Fruit fly (Drosophila melanogaster) whole organism, adult: ENCODE results near the gene shv.
A peak's percentile ranks its signal among the peaks of the same experiment; 100 is the strongest.

Experiments
- CG11617 ChIP-seq: fragments of 200-800 bp; sonication (Bioruptor generic); optimal IDR thresholded peaks from 2 replicates; lab custom pipeline; 2017; ENCODE audit warnings: mild to moderate bottlenecking, missing biosample characterization, missing genetic modification reagents, missing genetic modification characterization
- CG12768 ChIP-seq: fragments of 200-800 bp; sonication (Bioruptor generic); optimal IDR thresholded peaks from 2 replicates; lab custom pipeline; 2017; ENCODE audit warnings: missing biosample characterization, missing genetic modification characterization, mild to moderate bottlenecking, moderate library complexity, missing genetic modification reagents
- CG14711 ChIP-seq: fragments of 200-800 bp; sonication (Bioruptor generic); optimal IDR thresholded peaks from 2 replicates; lab custom pipeline; 2018; ENCODE audit warnings: missing biosample characterization, mild to moderate bottlenecking, missing genetic modification characterization, moderate library complexity
- CG1620 ChIP-seq: fragments of 200-800 bp; sonication (Bioruptor generic); optimal IDR thresholded peaks from 2 replicates; lab custom pipeline; 2016; ENCODE audit warnings: missing biosample characterization, missing genetic modification characterization
- CG33017 ChIP-seq: fragments of 200-800 bp; sonication (Bioruptor generic); optimal IDR thresholded peaks from 2 replicates; lab custom pipeline; 2018; ENCODE audit warnings: missing biosample characterization, mild to moderate bottlenecking, missing genetic modification characterization, moderate library complexity
- CG5204 ChIP-seq: fragments of 200-800 bp; sonication (Bioruptor generic); optimal IDR thresholded peaks from 2 replicates; lab custom pipeline; 2016; ENCODE audit warnings: missing biosample characterization, missing genetic modification characterization
- CG7045 ChIP-seq: fragments of 200-800 bp; sonication (Bioruptor generic); optimal IDR thresholded peaks from 2 replicates; lab custom pipeline; 2017; ENCODE audit warnings: missing biosample characterization, mild to moderate bottlenecking, missing genetic modification characterization
- CG7101 ChIP-seq: fragments of 200-800 bp; sonication (Bioruptor generic); optimal IDR thresholded peaks from 2 replicates; lab custom pipeline; 2018; ENCODE audit warnings: missing biosample characterization, mild to moderate bottlenecking, missing genetic modification characterization, moderate library complexity
- Clk ChIP-seq: fragments of 200-800 bp; sonication (Bioruptor generic); optimal IDR thresholded peaks from 2 replicates; lab custom pipeline; 2017; ENCODE audit warnings: missing biosample characterization, missing genetic modification characterization
- Crg-1 ChIP-seq: fragments of 200-800 bp; sonication (Bioruptor generic); optimal IDR thresholded peaks from 2 replicates; lab custom pipeline; 2016; ENCODE audit warnings: missing biosample characterization, missing genetic modification characterization
- Hr96 ChIP-seq: fragments of 200-800 bp; sonication (Bioruptor generic); optimal IDR thresholded peaks from 2 replicates; lab custom pipeline; 2016; ENCODE audit warnings: missing biosample characterization, missing genetic modification characterization
- Mnt ChIP-seq: fragments of 200-800 bp; sonication (Bioruptor generic); optimal IDR thresholded peaks from 2 replicates; lab custom pipeline; 2016; ENCODE audit warnings: missing biosample characterization, mild to moderate bottlenecking, missing genetic modification characterization
- bab1 ChIP-seq: fragments of 200-800 bp; sonication (Bioruptor generic); optimal IDR thresholded peaks from 3 replicates; lab custom pipeline; 2019; ENCODE audit warnings: missing biosample characterization, mild to moderate bottlenecking, missing genetic modification characterization, moderate library complexity
- cic ChIP-seq: fragments of 200-800 bp; sonication (Bioruptor generic); optimal IDR thresholded peaks from 2 replicates; lab custom pipeline; 2017; ENCODE audit warnings: missing biosample characterization, mild to moderate bottlenecking, missing genetic modification characterization, moderate library complexity
- cnc ChIP-seq, 2 experiments: fragments of >200 bp; optimal IDR thresholded peaks; 2 replicates each; lab custom pipeline; 2017
- kay ChIP-seq: fragments of 200-800 bp; sonication (Bioruptor generic); peaks from one replicate; lab custom pipeline; 2016; ENCODE audit warnings: missing biosample characterization, missing genetic modification characterization, borderline replicate concordance
- ovo ChIP-seq: fragments of 200-800 bp; sonication (Bioruptor generic); optimal IDR thresholded peaks from 2 replicates; lab custom pipeline; 2016; ENCODE audit warnings: missing biosample characterization, missing genetic modification characterization
- pad ChIP-seq: fragments of 200-800 bp; sonication (Bioruptor generic); optimal IDR thresholded peaks from 3 replicates; lab custom pipeline; 2017; ENCODE audit warnings: missing biosample characterization, missing genetic modification characterization, mild to moderate bottlenecking, moderate library complexity, missing genetic modification reagents
- tj ChIP-seq: fragments of 200-800 bp; sonication (Bioruptor generic); optimal IDR thresholded peaks from 3 replicates; lab custom pipeline; 2017; ENCODE audit warnings: missing biosample characterization, mild to moderate bottlenecking, missing genetic modification characterization, moderate library complexity
- toe ChIP-seq: fragments of 200-800 bp; sonication (Bioruptor generic); optimal IDR thresholded peaks from 2 replicates; lab custom pipeline; 2016; ENCODE audit warnings: missing biosample characterization, missing genetic modification characterization

The shv gene

dm6 chr2L:485825-486240 lies 32.9 kb downstream of the shv start:
- TF ChIP-seq toe: no peak
- TF ChIP-seq CG5204 (GFP tag; lab: Kevin White, UChicago): peak; percentile 68
- peak; percentile 91 for TF ChIP-seq CG11617 (GFP tag; lab: Kevin White, UChicago)
- peak; percentile 79 for TF ChIP-seq CG33017 (tag; lab: Kevin White, UChicago)
- peak; percentile 96 for TF ChIP-seq CG12768
- TF ChIP-seq CG1620 (GFP tag; lab: Kevin White, UChicago): peak; percentile 89
- TF ChIP-seq bab1 (GFP tag; lab: Kevin White, UChicago): no peak
- TF ChIP-seq cnc (optimal IDR thresholded peaks at IDR 0.05; lab: Kevin White, UChicago): no peak
- peak; percentile 68 for TF ChIP-seq CG7045 (GFP tag; lab: Kevin White, UChicago)
- TF ChIP-seq CG7101 (tag; lab: Kevin White, UChicago): peak; percentile 92
- TF ChIP-seq Hr96 (GFP tag; lab: Kevin White, UChicago): peak; percentile 86
- peak; percentile 99 for TF ChIP-seq Crg-1 (GFP tag; lab: Kevin White, UChicago)
- TF ChIP-seq kay (GFP tag; lab: Kevin White, UChicago): peak; percentile 93
- peak; percentile 78 for TF ChIP-seq pad (GFP tag; lab: Kevin White, UChicago)
- TF ChIP-seq CG14711 (tag; lab: Kevin White, UChicago): peak; percentile 68
- TF ChIP-seq tj (GFP tag; lab: Kevin White, UChicago): peak; percentile 28
- TF ChIP-seq cic (GFP tag; lab: Kevin White, UChicago): peak; percentile 99
- TF ChIP-seq Clk: peak; percentile 76
- TF ChIP-seq Mnt: peak; percentile 94
- TF ChIP-seq ovo (GFP tag; lab: Kevin White, UChicago): peak; percentile 99

- no peak for TF ChIP-seq ovo (GFP tag; lab: Kevin White, UChicago)
- no peak for TF ChIP-seq Crg-1 (GFP tag; lab: Kevin White, UChicago)
- TF ChIP-seq kay (GFP tag; lab: Kevin White, UChicago): no peak
- no peak for TF ChIP-seq Hr96 (GFP tag; lab: Kevin White, UChicago)
- no peak for TF ChIP-seq CG1620 (GFP tag; lab: Kevin White, UChicago)
- TF ChIP-seq CG11617 (GFP tag; lab: Kevin White, UChicago): no peak
- TF ChIP-seq CG5204 (GFP tag; lab: Kevin White, UChicago): no peak
- no peak for TF ChIP-seq CG33017 (tag; lab: Kevin White, UChicago)
- no peak for TF ChIP-seq tj (GFP tag; lab: Kevin White, UChicago)
- no peak for TF ChIP-seq CG12768
- TF ChIP-seq CG14711 (tag; lab: Kevin White, UChicago): no peak
Observed at dm6 chr2L:487171-487570, 34.3 kb downstream of the shv start.

- TF ChIP-seq CG12768 (peak; percentile 75), Mnt (no peak), bab1 (GFP tag; lab: Kevin White, UChicago) (no peak), toe (peak; percentile 11), CG7101 (tag; lab: Kevin White, UChicago) (no peak), CG11617 (GFP tag; lab: Kevin White, UChicago) (no peak), CG7045 (GFP tag; lab: Kevin White, UChicago) (peak; percentile 2), CG33017 (tag; lab: Kevin White, UChicago) (no peak), cnc (optimal IDR thresholded peaks at IDR 0.05; lab: Kevin White, UChicago) (no peak), Crg-1 (GFP tag; lab: Kevin White, UChicago) (no peak), kay (GFP tag; lab: Kevin White, UChicago) (peak; percentile 91), pad (GFP tag; lab: Kevin White, UChicago) (no peak)
Observed at dm6 chr2L:487719-488547, 35.0 kb downstream of the shv start.

dm6 chr2L:488548-489100 lies 35.7 kb downstream of the shv start:
- TF ChIP-seq cnc (optimal IDR thresholded peaks at IDR 0.05; lab: Kevin White, UChicago) (no peak), pad (GFP tag; lab: Kevin White, UChicago) (no peak), kay (GFP tag; lab: Kevin White, UChicago) (no peak), Crg-1 (GFP tag; lab: Kevin White, UChicago) (no peak), bab1 (GFP tag; lab: Kevin White, UChicago) (no peak), CG7101 (tag; lab: Kevin White, UChicago) (no peak), CG5204 (GFP tag; lab: Kevin White, UChicago) (no peak), tj (GFP tag; lab: Kevin White, UChicago) (no peak), cic (GFP tag; lab: Kevin White, UChicago) (no peak), toe (no peak)

dm6 chr2L:490150-491095 lies 37.5 kb downstream of the shv start:
- TF ChIP-seq Hr96 (GFP tag; lab: Kevin White, UChicago) (peak; percentile 83), ovo (GFP tag; lab: Kevin White, UChicago) (peak; percentile 34), CG1620 (GFP tag; lab: Kevin White, UChicago) (peak; percentile 80), CG14711 (tag; lab: Kevin White, UChicago) (peak; percentile 47), CG33017 (tag; lab: Kevin White, UChicago) (peak; percentile 54), CG7101 (tag; lab: Kevin White, UChicago) (peak; percentile 63), kay (GFP tag; lab: Kevin White, UChicago) (no peak), cnc (optimal IDR thresholded peaks at IDR 0.05; lab: Kevin White, UChicago) (no peak), Crg-1 (GFP tag; lab: Kevin White, UChicago) (peak; percentile 52), CG12768 (peak; percentile 77), bab1 (GFP tag; lab: Kevin White, UChicago) (peak; percentile 71), toe (peak; percentile 34), Mnt (peak; percentile 80), CG11617 (GFP tag; lab: Kevin White, UChicago) (peak; percentile 54), cic (GFP tag; lab: Kevin White, UChicago) (peak; percentile 81), pad (GFP tag; lab: Kevin White, UChicago) (peak; percentile 41), tj (GFP tag; lab: Kevin White, UChicago) (peak; percentile 38), Clk (peak; percentile 49), CG7045 (GFP tag; lab: Kevin White, UChicago) (peak; percentile 79), CG5204 (GFP tag; lab: Kevin White, UChicago) (no peak)
